Comparison of ENCODE assay signal across 4 fruit fly cellular contexts in the genomic region with DNA sequence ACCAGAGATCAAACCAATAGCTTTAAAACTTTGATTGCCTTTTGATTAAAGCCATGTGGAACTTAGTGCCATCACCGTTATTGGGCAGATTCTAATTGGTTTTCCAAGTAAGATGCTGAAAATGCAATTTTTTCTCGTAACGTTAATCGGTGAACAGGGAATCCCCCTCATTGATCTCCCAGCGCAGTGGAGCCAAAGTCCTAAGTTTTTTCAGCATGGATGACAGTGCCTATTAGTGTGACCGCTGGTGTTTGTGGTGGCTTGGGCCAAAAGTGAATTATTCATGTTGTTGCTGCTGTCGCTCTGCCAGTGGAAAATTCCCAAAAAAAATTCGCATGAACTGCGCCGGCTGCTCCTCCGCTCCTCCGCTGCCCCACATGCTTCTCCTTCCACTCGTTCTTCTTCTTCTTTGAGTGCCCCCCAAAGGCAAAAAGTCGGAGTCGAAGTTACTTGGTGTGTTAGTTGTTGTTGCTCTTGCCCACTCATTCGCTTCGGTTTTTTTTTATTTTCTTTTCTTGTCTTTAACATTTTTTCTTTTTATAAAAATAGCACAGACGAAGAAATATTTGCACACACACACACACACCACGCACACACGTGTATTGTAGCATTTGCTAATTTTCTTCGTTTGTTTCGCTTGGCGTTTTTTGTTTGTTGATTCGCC.
TF ChIP-seq lines count a peak whose summit lies in the region.

No protein-coding gene starts in this region.

- no peak for TF ChIP-seq CTCF in whole organism, embryonic (GFP tag; optimal IDR thresholded peaks at IDR 0.05; lab: Kevin White, UChicago)

TF ChIP-seq in whole organism, embryonic, 481 proteins besides CTCF, POLR2A, EP300 and RAD21 (continues in another document):
- no peak for TF ChIP-seq CG15479 (GFP tag; optimal IDR thresholded peaks at IDR 0.05; lab: Kevin White, UChicago)
- no peak for TF ChIP-seq nerfin-2 (GFP tag; IDR thresholded peaks at IDR 0.05; lab: Robert Waterston, UW; ENCODE audit: partially characterized antibody)
- TF ChIP-seq Doc2 (GFP tag; IDR thresholded peaks at IDR 0.05; lab: Robert Waterston, UW), result no peak
- TF ChIP-seq pzg (GFP tag; optimal IDR thresholded peaks at IDR 0.05; lab: Kevin White, UChicago), result no peak
- TF ChIP-seq CG4730 (GFP tag; IDR thresholded peaks at IDR 0.05; lab: Robert Waterston, UW), result no peak
- TF ChIP-seq CG4328 (GFP tag; optimal IDR thresholded peaks at IDR 0.05; lab: Kevin White, UChicago), result no peak
- TF ChIP-seq CG6791 (GFP tag; IDR thresholded peaks at IDR 0.05; lab: Robert Waterston, UW; ENCODE audit: partially characterized antibody), result no peak
- TF ChIP-seq sug (tag; optimal IDR thresholded peaks at IDR 0.05; lab: Kevin White, UChicago), result no peak
- TF ChIP-seq slbo (GFP tag; IDR thresholded peaks at IDR 0.05; lab: Robert Waterston, UW), result peak; percentile 21; the same call in 1 of the 2 replicates
- no peak for TF ChIP-seq unpg (GFP tag; optimal IDR thresholded peaks at IDR 0.05; lab: Kevin White, UChicago)
- TF ChIP-seq Drgx (GFP tag; IDR thresholded peaks at IDR 0.05; lab: Robert Waterston, UW), result peak; percentile 40
- TF ChIP-seq Xrp1 (GFP tag; IDR thresholded peaks at IDR 0.05; lab: Robert Waterston, UW), result no peak
- TF ChIP-seq D (optimal IDR thresholded peaks at IDR 0.05; lab: Kevin White, UChicago), result no peak
- TF ChIP-seq D (GFP tag; optimal IDR thresholded peaks at IDR 0.05; lab: Kevin White, UChicago), result no peak
- no peak for TF ChIP-seq CG31224 (GFP tag; IDR thresholded peaks at IDR 0.05; lab: Robert Waterston, UW)
- TF ChIP-seq Bteb2 (GFP tag; optimal IDR thresholded peaks at IDR 0.05; lab: Kevin White, UChicago), result no peak
- peak; percentile 51 for TF ChIP-seq nom (GFP tag; optimal IDR thresholded peaks at IDR 0.05; lab: Kevin White, UChicago)
- TF ChIP-seq CG11696 (GFP tag; IDR thresholded peaks at IDR 0.05; lab: Robert Waterston, UW), result 0 out of 2 replicates have a peak, but pooled peaks have one; percentile 64
- TF ChIP-seq h (optimal IDR thresholded peaks at IDR 0.05; lab: Kevin White, UChicago), result no peak
- TF ChIP-seq chn (GFP tag; optimal IDR thresholded peaks at IDR 0.05; lab: Kevin White, UChicago), result no peak
- no peak for TF ChIP-seq zen (tag; optimal IDR thresholded peaks at IDR 0.05; lab: Kevin White, UChicago)

TF ChIP-seq in whole organism, prepupa, 60 proteins besides CTCF, POLR2A, EP300 and RAD21 (continues in another document):
- TF ChIP-seq Sox15 (GFP tag; optimal IDR thresholded peaks at IDR 0.05; lab: Kevin White, UChicago) (peak; percentile 45), fd59A (GFP tag; optimal IDR thresholded peaks at IDR 0.05; lab: Kevin White, UChicago) (peak; percentile 30), pdm3 (GFP tag; optimal IDR thresholded peaks at IDR 0.05; lab: Kevin White, UChicago) (peak; percentile 57), CG8119 (GFP tag; IDR thresholded peaks at IDR 0.05; lab: Robert Waterston, UW) (peak; percentile 54), Blimp-1 (GFP tag; optimal IDR thresholded peaks at IDR 0.05; lab: Kevin White, UChicago) (peak; percentile 24), Gug (GFP tag; IDR thresholded peaks at IDR 0.05; lab: Robert Waterston, UW) (peak; percentile 73), CG1621 (tag; optimal IDR thresholded peaks at IDR 0.05; lab: Kevin White, UChicago) (peak; percentile 44), acj6 (GFP tag; optimal IDR thresholded peaks at IDR 0.05; lab: Kevin White, UChicago) (peak; percentile 60), Eip78C (GFP tag; lab: Kevin White, UChicago) (peak; percentile 73), CG31627 (GFP tag; optimal IDR thresholded peaks at IDR 0.05; lab: Kevin White, UChicago) (peak; percentile 72), Smox (GFP tag; optimal IDR thresholded peaks at IDR 0.05; lab: Kevin White, UChicago) (peak; percentile 57), CG6276 (GFP tag; optimal IDR thresholded peaks at IDR 0.05; lab: Kevin White, UChicago) (peak; percentile 58), eg (GFP tag; IDR thresholded peaks at IDR 0.05; lab: Robert Waterston, UW) (peak; percentile 34), CG15336 (GFP tag; IDR thresholded peaks at IDR 0.05; lab: Robert Waterston, UW) (peak; percentile 83), CG6792 (GFP tag; optimal IDR thresholded peaks at IDR 0.05; lab: Kevin White, UChicago) (peak; percentile 16), salr (GFP tag; optimal IDR thresholded peaks at IDR 0.05; lab: Kevin White, UChicago) (peak in 1 of 2 experiments; percentile 12), Eip75B (GFP tag; optimal IDR thresholded peaks at IDR 0.05; lab: Kevin White, UChicago) (peak; percentile 26), Hr4 (GFP tag; optimal IDR thresholded peaks at IDR 0.05; lab: Kevin White, UChicago) (peak; percentile 48), Hr38 (GFP tag; optimal IDR thresholded peaks at IDR 0.05; lab: Kevin White, UChicago) (no peak), CG9139 (GFP tag; optimal IDR thresholded peaks at IDR 0.05; lab: Kevin White, UChicago) (no peak), fd85E (GFP tag; optimal IDR thresholded peaks at IDR 0.05; lab: Kevin White, UChicago) (no peak), Lpt (GFP tag; optimal IDR thresholded peaks at IDR 0.05; lab: Kevin White, UChicago) (peak; percentile 14)

TF ChIP-seq in whole organism, pupa, 21 proteins besides CTCF, POLR2A, EP300 and RAD21:
- TF ChIP-seq CG12605 (GFP tag; IDR thresholded peaks at IDR 0.05; lab: Robert Waterston, UW), result peak; percentile 68
- TF ChIP-seq CG15710 (tag; optimal IDR thresholded peaks at IDR 0.05; lab: Kevin White, UChicago), result peak; percentile 63
- TF ChIP-seq CG14655 (GFP tag; optimal IDR thresholded peaks at IDR 0.05; lab: Kevin White, UChicago), result peak; percentile 70
- TF ChIP-seq fd96Ca (GFP tag; IDR thresholded peaks at IDR 0.05; lab: Robert Waterston, UW), result peak; percentile 73; the same call in 2 of the 3 replicates
- TF ChIP-seq gl (tag; optimal IDR thresholded peaks at IDR 0.05; lab: Kevin White, UChicago), result no peak
- TF ChIP-seq CG34367 (tag; optimal IDR thresholded peaks at IDR 0.05; lab: Kevin White, UChicago), result peak; percentile 47
- TF ChIP-seq Snoo (tag; optimal IDR thresholded peaks at IDR 0.05; lab: Kevin White, UChicago), result peak; percentile 51
- TF ChIP-seq CG13204 (GFP tag; optimal IDR thresholded peaks at IDR 0.05; lab: Kevin White, UChicago), result peak; percentile 17
- peak; percentile 61 for TF ChIP-seq CG8301 (tag; optimal IDR thresholded peaks at IDR 0.05; lab: Kevin White, UChicago)
- peak; percentile 58 for TF ChIP-seq CG9948 (tag; optimal IDR thresholded peaks at IDR 0.05; lab: Kevin White, UChicago)
- no peak for TF ChIP-seq D1 (tag; optimal IDR thresholded peaks at IDR 0.05; lab: Kevin White, UChicago)
- TF ChIP-seq CG32121 (GFP tag; IDR thresholded peaks at IDR 0.05; lab: Robert Waterston, UW), result peak; percentile 38; the same call in 1 of the 2 replicates
- peak; percentile 34; the same call in 1 of the 2 replicates for TF ChIP-seq Ets98B (GFP tag; IDR thresholded peaks at IDR 0.05; lab: Robert Waterston, UW)
- TF ChIP-seq CG10348 (GFP tag; IDR thresholded peaks at IDR 0.05; lab: Robert Waterston, UW), result 0 out of 2 replicates have a peak, but pooled peaks have one; percentile 38
- TF ChIP-seq CG8159 (tag; optimal IDR thresholded peaks at IDR 0.05; lab: Kevin White, UChicago), result peak; percentile 36
- TF ChIP-seq Pif1B (GFP tag; optimal IDR thresholded peaks at IDR 0.05; lab: Kevin White, UChicago), result no peak
- no peak for TF ChIP-seq rn (GFP tag; IDR thresholded peaks at IDR 0.05; lab: Robert Waterston, UW)
- no peak for TF ChIP-seq EcR (GFP tag; optimal IDR thresholded peaks at IDR 0.05; lab: Kevin White, UChicago)
- TF ChIP-seq CG4496 (GFP tag; IDR thresholded peaks at IDR 0.05; lab: Robert Waterston, UW), result peak; percentile 82
- TF ChIP-seq CG17806 (tag; optimal IDR thresholded peaks at IDR 0.05; lab: Kevin White, UChicago), result peak; percentile 43
- TF ChIP-seq Pif1A (GFP tag; optimal IDR thresholded peaks at IDR 0.05; lab: Kevin White, UChicago), result peak; percentile 41
TF ChIP-seq in whole organism, pupa: peak in this region for 16.

TF ChIP-seq in whole organism, wandering third instar larva, 38 proteins besides CTCF, POLR2A, EP300 and RAD21 (continues in another document):
- TF ChIP-seq Sp1 (GFP tag; optimal IDR thresholded peaks at IDR 0.05; lab: Kevin White, UChicago) (peak; percentile 74), Dif (GFP tag; optimal IDR thresholded peaks at IDR 0.05; lab: Kevin White, UChicago; ENCODE audit: partially characterized antibody) (no peak), foxo (GFP tag; optimal IDR thresholded peaks at IDR 0.05; lab: Kevin White, UChicago) (peak in 1 of 2 experiments; percentile 25), br (GFP tag; optimal IDR thresholded peaks at IDR 0.05; lab: Kevin White, UChicago) (peak; percentile 78), ey (GFP tag; optimal IDR thresholded peaks at IDR 0.05; lab: Kevin White, UChicago) (peak; percentile 67), Dfd (GFP tag; optimal IDR thresholded peaks at IDR 0.05; lab: Kevin White, UChicago) (peak; percentile 9), psq (GFP tag; optimal IDR thresholded peaks at IDR 0.05; lab: Kevin White, UChicago) (peak; percentile 28), h (GFP tag; optimal IDR thresholded peaks at IDR 0.05; lab: Kevin White, UChicago) (peak; percentile 65), dmrt93B (GFP tag; optimal IDR thresholded peaks at IDR 0.05; lab: Kevin White, UChicago) (peak; percentile 62), dl (GFP tag; optimal IDR thresholded peaks at IDR 0.05; lab: Kevin White, UChicago; ENCODE audit: insufficient read depth in 1 of 2, partially characterized antibody in 2 of 2) (no peak), pan (optimal IDR thresholded peaks at IDR 0.05; lab: Kevin White, UChicago) (no peak), jim (GFP tag; optimal IDR thresholded peaks at IDR 0.05; lab: Kevin White, UChicago) (no peak), Rel (GFP tag; optimal IDR thresholded peaks at IDR 0.05; lab: Kevin White, UChicago) (no peak), Rel (tag; optimal IDR thresholded peaks at IDR 0.05; lab: Kevin White, UChicago) (peak; percentile 83), fru (GFP tag; optimal IDR thresholded peaks at IDR 0.05; lab: Kevin White, UChicago) (peak; percentile 58), rgr (GFP tag; optimal IDR thresholded peaks at IDR 0.05; lab: Kevin White, UChicago) (peak; percentile 68), Jra (GFP tag; optimal IDR thresholded peaks at IDR 0.05; lab: Kevin White, UChicago) (no peak), sage (GFP tag; optimal IDR thresholded peaks at IDR 0.05; lab: Kevin White, UChicago) (no peak), HLH106 (tag; optimal IDR thresholded peaks at IDR 0.05; lab: Kevin White, UChicago) (peak; percentile 82), GATAd (GFP tag; optimal IDR thresholded peaks at IDR 0.05; lab: Kevin White, UChicago) (no peak), Hnf4 (GFP tag; optimal IDR thresholded peaks at IDR 0.05; lab: Kevin White, UChicago) (peak; percentile 44), dsf (GFP tag; optimal IDR thresholded peaks at IDR 0.05; lab: Kevin White, UChicago; ENCODE audit: borderline replicate concordance) (peak; percentile 7), CG32264 (GFP tag; optimal IDR thresholded peaks at IDR 0.05; lab: Kevin White, UChicago) (peak; percentile 44), Hr78 (GFP tag; optimal IDR thresholded peaks at IDR 0.05; lab: Kevin White, UChicago) (no peak), Vsx2 (GFP tag; optimal IDR thresholded peaks at IDR 0.05; lab: Kevin White, UChicago; ENCODE audit: partially characterized antibody) (no peak)

Comparison
In these comparisons a context has a peak if more than half of its experiments do, and no peak if none do; other contexts are left out.
1. Of the 7 proteins assayed by ChIP-seq in both whole organism, embryonic and whole organism, prepupa: peak only in whole organism, embryonic: none; only in whole organism, prepupa: Blimp-1, CG16779, CG6854, Gug, Hr39, Lpt and 1 more; in both: none; in neither: 0.